Fruit fly (Drosophila melanogaster) whole organism, adult: ENCODE results near the gene CHKov2.
A peak's percentile ranks its signal among the peaks of the same experiment; 100 is the strongest.

ENCODE experiments used
- CG11617 ChIP-seq: fragments of 200-800 bp; sonication (Bioruptor generic); optimal IDR thresholded peaks from 2 replicates; lab custom pipeline; 2017; ENCODE audit warnings: mild to moderate bottlenecking, missing biosample characterization, missing genetic modification reagents, missing genetic modification characterization
- CG12768 ChIP-seq: fragments of 200-800 bp; sonication (Bioruptor generic); optimal IDR thresholded peaks from 2 replicates; lab custom pipeline; 2017; ENCODE audit warnings: missing biosample characterization, missing genetic modification characterization, mild to moderate bottlenecking, moderate library complexity, missing genetic modification reagents
- CG14711 ChIP-seq: fragments of 200-800 bp; sonication (Bioruptor generic); optimal IDR thresholded peaks from 2 replicates; lab custom pipeline; 2018; ENCODE audit warnings: missing biosample characterization, mild to moderate bottlenecking, missing genetic modification characterization, moderate library complexity
- CG33017 ChIP-seq: fragments of 200-800 bp; sonication (Bioruptor generic); optimal IDR thresholded peaks from 2 replicates; lab custom pipeline; 2018; ENCODE audit warnings: missing biosample characterization, mild to moderate bottlenecking, missing genetic modification characterization, moderate library complexity
- CG5204 ChIP-seq: fragments of 200-800 bp; sonication (Bioruptor generic); optimal IDR thresholded peaks from 2 replicates; lab custom pipeline; 2016; ENCODE audit warnings: missing biosample characterization, missing genetic modification characterization
- CG7045 ChIP-seq: fragments of 200-800 bp; sonication (Bioruptor generic); optimal IDR thresholded peaks from 2 replicates; lab custom pipeline; 2017; ENCODE audit warnings: missing biosample characterization, mild to moderate bottlenecking, missing genetic modification characterization
- CG7101 ChIP-seq: fragments of 200-800 bp; sonication (Bioruptor generic); optimal IDR thresholded peaks from 2 replicates; lab custom pipeline; 2018; ENCODE audit warnings: missing biosample characterization, mild to moderate bottlenecking, missing genetic modification characterization, moderate library complexity
- Clk ChIP-seq: fragments of 200-800 bp; sonication (Bioruptor generic); optimal IDR thresholded peaks from 2 replicates; lab custom pipeline; 2017; ENCODE audit warnings: missing biosample characterization, missing genetic modification characterization
- Crg-1 ChIP-seq: fragments of 200-800 bp; sonication (Bioruptor generic); optimal IDR thresholded peaks from 2 replicates; lab custom pipeline; 2016; ENCODE audit warnings: missing biosample characterization, missing genetic modification characterization
- Hr96 ChIP-seq: fragments of 200-800 bp; sonication (Bioruptor generic); optimal IDR thresholded peaks from 2 replicates; lab custom pipeline; 2016; ENCODE audit warnings: missing biosample characterization, missing genetic modification characterization
- Mnt ChIP-seq: fragments of 200-800 bp; sonication (Bioruptor generic); optimal IDR thresholded peaks from 2 replicates; lab custom pipeline; 2016; ENCODE audit warnings: missing biosample characterization, mild to moderate bottlenecking, missing genetic modification characterization
- bab1 ChIP-seq: fragments of 200-800 bp; sonication (Bioruptor generic); optimal IDR thresholded peaks from 3 replicates; lab custom pipeline; 2019; ENCODE audit warnings: missing biosample characterization, mild to moderate bottlenecking, missing genetic modification characterization, moderate library complexity
- cic ChIP-seq: fragments of 200-800 bp; sonication (Bioruptor generic); optimal IDR thresholded peaks from 2 replicates; lab custom pipeline; 2017; ENCODE audit warnings: missing biosample characterization, mild to moderate bottlenecking, missing genetic modification characterization, moderate library complexity
- cnc ChIP-seq, 2 experiments: fragments of >200 bp; optimal IDR thresholded peaks; 2 replicates each; lab custom pipeline; 2017
- kay ChIP-seq: fragments of 200-800 bp; sonication (Bioruptor generic); peaks from one replicate; lab custom pipeline; 2016; ENCODE audit warnings: missing biosample characterization, missing genetic modification characterization, borderline replicate concordance
- ovo ChIP-seq: fragments of 200-800 bp; sonication (Bioruptor generic); optimal IDR thresholded peaks from 2 replicates; lab custom pipeline; 2016; ENCODE audit warnings: missing biosample characterization, missing genetic modification characterization
- pad ChIP-seq: fragments of 200-800 bp; sonication (Bioruptor generic); optimal IDR thresholded peaks from 3 replicates; lab custom pipeline; 2017; ENCODE audit warnings: missing biosample characterization, missing genetic modification characterization, mild to moderate bottlenecking, moderate library complexity, missing genetic modification reagents
- tj ChIP-seq: fragments of 200-800 bp; sonication (Bioruptor generic); optimal IDR thresholded peaks from 3 replicates; lab custom pipeline; 2017; ENCODE audit warnings: missing biosample characterization, mild to moderate bottlenecking, missing genetic modification characterization, moderate library complexity
- toe ChIP-seq: fragments of 200-800 bp; sonication (Bioruptor generic); optimal IDR thresholded peaks from 2 replicates; lab custom pipeline; 2016; ENCODE audit warnings: missing biosample characterization, missing genetic modification characterization

The CHKov2 gene

dm6 chr3R:25312583-25312982 is 18.4 kb downstream of the CHKov2 start:
- no peak for TF ChIP-seq Crg-1
- TF ChIP-seq toe (GFP tag; lab: Kevin White, UChicago), result peak; percentile 26

dm6 chr3R:25310843-25311242 is 20.2 kb downstream of the CHKov2 start, which contains the start of gene CG31099:
Gene CG31099 (minus strand): TSS chr3R:25310943.
- TF ChIP-seq bab1 (GFP tag; lab: Kevin White, UChicago) (no peak), cic (GFP tag; lab: Kevin White, UChicago) (no peak), CG7101 (tag; lab: Kevin White, UChicago) (no peak), cnc (optimal IDR thresholded peaks at IDR 0.05; lab: Kevin White, UChicago) (no peak), CG14711 (no peak), CG33017 (tag; lab: Kevin White, UChicago) (no peak), Mnt (GFP tag; lab: Kevin White, UChicago) (no peak), toe (GFP tag; lab: Kevin White, UChicago) (no peak), CG7045 (GFP tag; lab: Kevin White, UChicago) (no peak), kay (GFP tag; lab: Kevin White, UChicago) (no peak)

- no peak for TF ChIP-seq pad (GFP tag; lab: Kevin White, UChicago)
- TF ChIP-seq cic (GFP tag; lab: Kevin White, UChicago), result peak; percentile 5
- no peak for TF ChIP-seq bab1 (GFP tag; lab: Kevin White, UChicago)
Measured at dm6 chr3R:25309175-25309574, 21.8 kb downstream of the CHKov2 start.

- TF ChIP-seq bab1 (GFP tag; lab: Kevin White, UChicago) (no peak), Hr96 (GFP tag; lab: Kevin White, UChicago) (peak; percentile 1), CG12768 (GFP tag; lab: Kevin White, UChicago) (peak; percentile 61), cic (GFP tag; lab: Kevin White, UChicago) (peak; percentile 46), Mnt (GFP tag; lab: Kevin White, UChicago) (peak; percentile 33), Crg-1 (no peak)
Measured at dm6 chr3R:25308228-25308627, 22.8 kb downstream of the CHKov2 start, which contains the start of gene CG10550. Gene CG10550 (minus strand): TSS chr3R:25308391.

dm6 chr3R:25305822-25306544 is 25.0 kb downstream of the CHKov2 start:
- peak; percentile 95 for TF ChIP-seq kay (GFP tag; lab: Kevin White, UChicago)
- peak; percentile 28 for TF ChIP-seq tj (GFP tag; lab: Kevin White, UChicago)
- TF ChIP-seq CG7101 (tag; lab: Kevin White, UChicago), result no peak
- peak; percentile 54 to 91 for TF ChIP-seq cnc (optimal IDR thresholded peaks at IDR 0.05; lab: Kevin White, UChicago)
- TF ChIP-seq cic (GFP tag; lab: Kevin White, UChicago), result peak; percentile 73
- TF ChIP-seq CG12768 (GFP tag; lab: Kevin White, UChicago), result peak; percentile 23

dm6 chr3R:25303857-25304440 is 27.1 kb downstream of the CHKov2 start, which contains the start of gene CG31436:
Gene CG31436 (plus strand): TSS chr3R:25304137.
- no peak for TF ChIP-seq CG5204 (GFP tag; lab: Kevin White, UChicago)
- TF ChIP-seq toe (GFP tag; lab: Kevin White, UChicago), result no peak
- no peak for TF ChIP-seq bab1 (GFP tag; lab: Kevin White, UChicago)
- TF ChIP-seq CG7045 (GFP tag; lab: Kevin White, UChicago), result no peak
- TF ChIP-seq cic (GFP tag; lab: Kevin White, UChicago), result peak; percentile 62
- no peak for TF ChIP-seq Hr96 (GFP tag; lab: Kevin White, UChicago)
- TF ChIP-seq Crg-1, result no peak
- peak; percentile 84 for TF ChIP-seq kay (GFP tag; lab: Kevin White, UChicago)
- TF ChIP-seq CG14711, result no peak
- TF ChIP-seq ovo (GFP tag; lab: Kevin White, UChicago), result no peak
- no peak for TF ChIP-seq CG11617 (GFP tag; lab: Kevin White, UChicago)
- no peak for TF ChIP-seq CG12768 (GFP tag; lab: Kevin White, UChicago)

- no peak for TF ChIP-seq Crg-1
- TF ChIP-seq kay (GFP tag; lab: Kevin White, UChicago), result peak; percentile 93
- no peak for TF ChIP-seq tj (GFP tag; lab: Kevin White, UChicago)
- no peak for TF ChIP-seq CG11617 (GFP tag; lab: Kevin White, UChicago)
- TF ChIP-seq cic (GFP tag; lab: Kevin White, UChicago), result peak; percentile 26
Measured at dm6 chr3R:25302239-25302638, 28.8 kb downstream of the CHKov2 start, which contains the start of gene CG31370. Gene CG31370 (plus strand): TSS chr3R:25302464.

- TF ChIP-seq kay (GFP tag; lab: Kevin White, UChicago), result peak; percentile 46
- no peak for TF ChIP-seq CG5204 (GFP tag; lab: Kevin White, UChicago)
- no peak for TF ChIP-seq tj (GFP tag; lab: Kevin White, UChicago)
- TF ChIP-seq CG7101 (tag; lab: Kevin White, UChicago), result no peak
- TF ChIP-seq Hr96 (GFP tag; lab: Kevin White, UChicago), result no peak
- TF ChIP-seq Clk (GFP tag; lab: Kevin White, UChicago), result no peak
- no peak for TF ChIP-seq CG14711
Measured at dm6 chr3R:25300575-25300974, 30.4 kb downstream of the CHKov2 start, which contains the start of gene CG13659. Gene CG13659 (plus strand): TSS chr3R:25300891.
